Fruit fly (Drosophila melanogaster) whole organism, embryonic: ENCODE measurements around the gene CG6739.

Experiments used
- CG10267 ChIP-seq: fragments of 200-800 bp; sonication (Bioruptor generic); optimal IDR thresholded peaks from 2 replicates; lab custom pipeline; 2018; ENCODE audit warnings: missing biosample characterization, mild to moderate bottlenecking, missing genetic modification characterization, moderate library complexity
- CG12769 ChIP-seq: fragments of 200-800 bp; sonication (Bioruptor generic); optimal IDR thresholded peaks from 2 replicates; lab custom pipeline; 2019; ENCODE audit warnings: missing biosample characterization, mild to moderate bottlenecking, missing genetic modification characterization, moderate library complexity
- D19B ChIP-seq: fragments of 200-800 bp; sonication (Bioruptor generic); optimal IDR thresholded peaks from 2 replicates; lab custom pipeline; 2017; ENCODE audit warnings: missing biosample characterization, mild to moderate bottlenecking, missing genetic modification characterization
- cato ChIP-seq: fragments of 200-800 bp; sonication (Bioruptor generic); optimal IDR thresholded peaks from 2 replicates; lab custom pipeline; 2016; ENCODE audit warnings: missing biosample characterization, missing genetic modification characterization, borderline replicate concordance

DNA sequence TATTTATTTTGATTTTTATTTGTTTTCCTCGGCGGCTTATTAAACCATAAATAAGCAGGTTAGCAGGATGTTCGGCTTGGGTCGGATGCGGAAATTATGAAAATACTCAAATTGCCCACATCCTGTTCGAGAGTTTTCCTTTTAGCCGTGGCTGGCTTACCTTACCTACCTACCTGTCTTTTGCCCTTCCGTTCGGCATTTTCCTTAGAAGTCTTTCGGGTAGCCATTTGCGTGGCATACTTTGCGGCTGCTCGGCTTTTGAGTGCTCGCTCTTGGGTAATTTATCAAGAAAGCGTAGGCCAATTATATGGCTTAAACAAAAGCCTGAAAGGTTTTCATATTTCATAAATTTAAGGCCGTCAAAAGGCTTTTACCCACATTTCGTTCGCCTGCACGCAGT, 15.3 kb upstream of the CG6739 start:
- TF ChIP-seq cato (no peak), CG10267 (tag; lab: Kevin White, UChicago) (no peak), D19B (GFP tag; lab: Kevin White, UChicago) (no peak), CG12769 (tag; lab: Kevin White, UChicago) (no peak)
